Worm (Caenorhabditis elegans) whole organism, young adult: Measurements from ENCODE around the gene polg-1.
A peak's percentile ranks its signal among the peaks of the same experiment; 100 is the strongest.
"Not testable (repeated sequence)": the region's sequence is repeated elsewhere in the genome, so short reads cannot be mapped to it uniquely, and the experiment has no call there.

Experiments used
- B0035.1 ChIP-seq: sonication (generic microtip); optimal IDR thresholded peaks from 2 replicates; lab custom pipeline; 2016; ENCODE audit warnings: missing genetic modification characterization, mild to moderate bottlenecking, missing compliant biosample characterization, missing genotype, missing genetic modification reagents
- F22D6.2 ChIP-seq: sonication (generic microtip); optimal IDR thresholded peaks from 2 replicates; lab custom pipeline; 2016; ENCODE audit warnings: mild to moderate bottlenecking, missing genetic modification characterization, missing compliant biosample characterization
- F33H1.4 ChIP-seq: fragments of 200-800 bp; sonication (Bioruptor generic); IDR thresholded peaks from 2 replicates; pipeline ENCODE4 v1.3.6; 2022; ENCODE audit warnings: missing genetic modification reagents, missing genetic modification characterization, missing compliant biosample characterization
- F55B11.4 ChIP-seq: sonication (generic microtip); optimal IDR thresholded peaks from 2 replicates; lab custom pipeline; 2016; ENCODE audit warnings: missing compliant biosample characterization, missing genetic modification characterization, borderline replicate concordance; ENCODE audit not compliant: insufficient read depth
- T07F8.4 ChIP-seq: sonication (generic microtip); optimal IDR thresholded peaks from 2 replicates; lab custom pipeline; 2016; ENCODE audit warnings: mild to moderate bottlenecking, missing genetic modification characterization, moderate library complexity, missing compliant biosample characterization
- Y79H2A.3 ChIP-seq: fragments of 200-800 bp; sonication (Bioruptor generic); conservative IDR thresholded peaks from 2 replicates; pipeline ENCODE4 v1.3.6; 2022; ENCODE audit warnings: missing genetic modification reagents, missing genetic modification characterization, missing compliant biosample characterization
- atf-7 ChIP-seq: sonication (generic microtip); optimal IDR thresholded peaks from 2 replicates; lab custom pipeline; 2017; ENCODE audit warnings: mild to moderate bottlenecking, missing genetic modification characterization, missing compliant biosample characterization
- attf-3 ChIP-seq: fragments of 200-800 bp; sonication (Bioruptor generic); conservative IDR thresholded peaks from 2 replicates; pipeline ENCODE4 v1.3.6; 2022; ENCODE audit warnings: missing genetic modification reagents, missing genetic modification characterization, missing compliant biosample characterization
- bed-2 ChIP-seq: fragments of 200-800 bp; sonication (Bioruptor generic); IDR thresholded peaks from 2 replicates; pipeline ENCODE4 v1.3.6; 2022; ENCODE audit warnings: missing genetic modification reagents, missing genetic modification characterization, missing compliant biosample characterization
- ceh-40 ChIP-seq: fragments of 200-800 bp; sonication (Bioruptor generic); IDR thresholded peaks from 2 replicates; pipeline ENCODE4 v1.3.6; 2022; ENCODE audit warnings: missing genetic modification characterization, missing compliant biosample characterization
- ceh-79 ChIP-seq: sonication (generic microtip); optimal IDR thresholded peaks from 2 replicates; lab custom pipeline; 2017; ENCODE audit warnings: mild to moderate bottlenecking, missing genetic modification characterization, missing compliant biosample characterization
- dpl-1 ChIP-seq: fragments of 150-350 bp; optimal IDR thresholded peaks from 2 replicates; lab custom pipeline; 2014; ENCODE audit warnings: missing biosample characterization, missing genetic modification reagents, missing genetic modification characterization
- efl-1 ChIP-seq: fragments of 150-350 bp; optimal IDR thresholded peaks from 2 replicates; lab custom pipeline; 2014; ENCODE audit warnings: missing biosample characterization, missing genetic modification reagents, missing genetic modification characterization
- egl-44 ChIP-seq: fragments of 200-800 bp; sonication (Bioruptor generic); IDR thresholded peaks from 2 replicates; pipeline ENCODE4 v1.3.6; 2022; ENCODE audit warnings: missing genetic modification reagents, missing genetic modification characterization, missing compliant biosample characterization
- him-1 ChIP-seq: sonication (generic microtip); optimal IDR thresholded peaks from 2 replicates; lab custom pipeline; 2016; ENCODE audit warnings: missing genotype, missing genetic modification reagents, missing genetic modification characterization, missing compliant biosample characterization
- hlh-26 ChIP-seq: fragments of 200-800 bp; sonication (Bioruptor generic); conservative IDR thresholded peaks from 2 replicates; pipeline ENCODE4 v1.3.6; 2022; ENCODE audit warnings: missing genetic modification reagents, missing genetic modification characterization, missing compliant biosample characterization
- hmg-1.2 ChIP-seq: fragments of 200-800 bp; sonication (Bioruptor generic); IDR thresholded peaks from 2 replicates; pipeline ENCODE4 v1.3.6; 2022; ENCODE audit warnings: missing genetic modification reagents, missing genetic modification characterization, missing compliant biosample characterization
- madf-6 ChIP-seq: fragments of 200-800 bp; sonication (Bioruptor generic); IDR thresholded peaks from 2 replicates; pipeline ENCODE4 v1.3.6; 2022; ENCODE audit warnings: missing genetic modification reagents, missing genetic modification characterization, missing compliant biosample characterization
- madf-8 ChIP-seq: fragments of 200-800 bp; sonication (Bioruptor generic); conservative IDR thresholded peaks from 2 replicates; pipeline ENCODE4 v1.3.6; 2022; ENCODE audit warnings: missing genetic modification reagents, missing genetic modification characterization, missing compliant biosample characterization
- mxl-1 ChIP-seq: sonication (generic microtip); optimal IDR thresholded peaks from 2 replicates; lab custom pipeline; 2016; ENCODE audit warnings: missing genetic modification characterization, missing compliant biosample characterization
- nhr-27 ChIP-seq: fragments of 200-800 bp; sonication (Bioruptor generic); optimal IDR thresholded peaks from 2 replicates; lab custom pipeline; 2018; ENCODE audit warnings: mild to moderate bottlenecking, missing genetic modification characterization, moderate library complexity, missing compliant biosample characterization
- nhr-80 ChIP-seq: sonication (generic microtip); optimal IDR thresholded peaks from 2 replicates; lab custom pipeline; 2016; ENCODE audit warnings: missing genetic modification characterization, missing compliant biosample characterization
- pbrm-1 ChIP-seq: fragments of 200-800 bp; sonication (Bioruptor generic); IDR thresholded peaks from 2 replicates; pipeline ENCODE4 v1.3.6; 2022; ENCODE audit warnings: missing genetic modification reagents, missing genetic modification characterization, missing compliant biosample characterization
- repo-1 ChIP-seq: sonication (generic microtip); optimal IDR thresholded peaks from 2 replicates; lab custom pipeline; 2017; ENCODE audit warnings: mild to moderate bottlenecking, missing genetic modification characterization, missing compliant biosample characterization
- sdz-38 ChIP-seq: sonication (generic microtip); optimal IDR thresholded peaks from 2 replicates; lab custom pipeline; 2016; ENCODE audit warnings: missing genotype, missing genetic modification characterization, missing compliant biosample characterization
- sea-2 ChIP-seq: fragments of 200-800 bp; sonication (Bioruptor generic); IDR thresholded peaks from 2 replicates; pipeline ENCODE4 v1.3.6; 2022; ENCODE audit warnings: missing genetic modification characterization, missing compliant biosample characterization
- unc-130 ChIP-seq: sonication (generic microtip); optimal IDR thresholded peaks from 2 replicates; lab custom pipeline; 2016; ENCODE audit warnings: missing genetic modification reagents, missing genetic modification characterization, missing compliant biosample characterization

polg-1 gene

ce11 chrII:12162997-12163396 lies 36.8 kb downstream of the polg-1 start:
- TF ChIP-seq bed-2 (GFP tag; lab: Robert Waterston, UW): no peak
- no peak for TF ChIP-seq B0035.1 (tag; lab: Kevin White, UChicago)
- TF ChIP-seq F55B11.4 (tag; lab: Kevin White, UChicago): no peak
- TF ChIP-seq dpl-1 (GFP tag; lab: Kevin White, UChicago): no peak
- TF ChIP-seq unc-130 (GFP tag; lab: Kevin White, UChicago): no peak
- TF ChIP-seq him-1 (tag; lab: Kevin White, UChicago): no peak
- no peak for TF ChIP-seq madf-8
- TF ChIP-seq hmg-1.2: peak; percentile 93

DNA sequence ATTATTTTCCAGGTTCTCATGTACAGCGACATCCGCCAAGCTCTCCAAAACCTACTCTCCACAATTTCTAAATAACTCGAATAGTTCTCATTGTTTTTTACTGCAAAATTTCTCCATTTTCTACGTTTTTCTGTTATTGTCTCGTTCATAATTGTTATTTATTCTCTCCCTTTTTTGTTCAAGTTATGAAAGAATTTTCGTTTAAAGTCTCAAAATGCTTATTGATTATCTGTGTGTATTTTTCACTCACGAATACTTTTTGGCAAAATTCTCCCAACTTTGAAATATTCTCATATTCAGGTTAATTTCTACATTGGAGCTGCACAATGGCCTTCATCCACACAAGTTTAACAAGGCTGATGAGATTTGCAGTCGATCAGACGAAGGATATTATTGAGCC lies 45.6 kb downstream of the polg-1 start, which contains the start of gene Y57A10A.5:
Gene Y57A10A.5 (plus strand): TSS at position 301 of the 400 bp plus-strand sequence.
- not testable (repeated sequence) for TF ChIP-seq F22D6.2 (tag; lab: Kevin White, UChicago); nhr-27 (tag; lab: Kevin White, UChicago); hlh-26 (GFP tag; lab: Robert Waterston, UW)

DNA sequence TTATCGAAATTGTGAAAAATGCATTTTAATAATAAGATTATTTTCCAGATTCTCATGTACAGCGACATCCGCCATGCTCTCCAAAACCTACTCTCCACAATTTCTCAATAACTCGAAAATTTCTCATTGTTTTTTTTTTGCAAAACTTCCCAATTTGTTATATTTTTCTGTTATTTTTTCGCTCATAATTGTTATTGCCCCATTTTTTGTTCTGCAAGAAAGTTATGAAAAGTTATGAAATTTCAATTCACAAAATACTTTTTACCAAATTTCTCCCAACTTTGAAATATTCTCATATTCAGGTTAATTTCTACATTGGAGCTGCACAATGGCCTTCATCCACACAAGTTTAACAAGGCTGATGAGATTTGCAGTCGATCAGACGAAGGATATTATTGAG lies 48.1 kb downstream of the polg-1 start, which contains the start of gene Y57A10A.4:
Gene Y57A10A.4 (plus strand): TSS at position 301 of the 400 bp plus-strand sequence.
- TF ChIP-seq madf-6 (GFP tag; lab: Robert Waterston, UW): 0 out of 2 replicates have a peak, but pooled peaks have one; percentile 29
- peak; percentile 65; the same call in 1 of the 2 replicates for TF ChIP-seq Y79H2A.3

DNA sequence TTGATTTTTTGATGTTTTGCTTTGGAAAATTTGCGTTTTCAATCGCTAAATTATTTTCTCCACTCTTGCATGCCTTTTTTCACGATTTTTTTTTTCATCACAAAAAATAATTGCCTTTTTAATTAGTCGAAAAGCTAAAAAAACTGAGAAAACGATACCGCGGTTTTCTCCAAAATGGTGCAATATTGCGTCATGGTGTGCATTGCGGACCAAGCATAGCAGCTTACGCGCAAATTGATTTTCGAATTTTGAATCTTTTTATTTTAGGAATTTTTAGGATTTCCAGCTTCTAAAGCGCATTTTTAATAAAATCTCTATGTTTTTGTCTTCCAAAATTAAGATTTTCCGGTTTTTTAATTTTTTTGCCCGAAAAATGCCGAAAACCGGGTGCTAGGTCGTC lies 49.5 kb downstream of the polg-1 start:
- TF ChIP-seq madf-8 (0 out of 2 replicates have a peak, but pooled peaks have one; percentile 12), F33H1.4 (GFP tag; lab: Robert Waterston, UW) (0 out of 2 replicates have a peak, but pooled peaks have one; percentile 9), pbrm-1 (GFP tag; lab: Robert Waterston, UW) (no peak), madf-6 (GFP tag; lab: Robert Waterston, UW) (peak; percentile 38), efl-1 (GFP tag; lab: Kevin White, UChicago) (peak; percentile 10)

DNA sequence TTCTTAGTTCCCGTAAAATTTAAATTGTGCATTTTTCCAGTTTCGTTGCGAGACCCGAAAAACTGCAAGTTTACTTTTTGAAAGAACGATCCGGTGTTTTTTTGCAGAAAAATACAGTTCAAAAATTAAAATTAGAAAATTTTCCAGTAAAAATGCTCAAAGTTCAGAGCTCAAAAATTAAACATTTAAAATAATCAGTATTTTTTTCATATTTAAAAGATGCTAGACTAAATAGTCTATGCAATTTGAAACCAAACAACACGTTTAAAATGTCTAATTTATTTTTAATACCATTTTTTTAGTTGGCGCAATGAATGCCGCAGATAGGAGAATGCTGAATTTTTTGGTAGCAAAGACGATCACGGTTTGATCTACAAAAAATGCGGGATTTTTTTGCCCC lies 52.4 kb downstream of the polg-1 start, which contains the start of gene Y57A10A.2:
Gene Y57A10A.2 (plus strand): TSS at position 301 of the 400 bp plus-strand sequence.
- TF ChIP-seq F55B11.4 (tag; lab: Kevin White, UChicago) (no peak), sea-2 (GFP tag; lab: Robert Waterston, UW) (no peak)

DNA sequence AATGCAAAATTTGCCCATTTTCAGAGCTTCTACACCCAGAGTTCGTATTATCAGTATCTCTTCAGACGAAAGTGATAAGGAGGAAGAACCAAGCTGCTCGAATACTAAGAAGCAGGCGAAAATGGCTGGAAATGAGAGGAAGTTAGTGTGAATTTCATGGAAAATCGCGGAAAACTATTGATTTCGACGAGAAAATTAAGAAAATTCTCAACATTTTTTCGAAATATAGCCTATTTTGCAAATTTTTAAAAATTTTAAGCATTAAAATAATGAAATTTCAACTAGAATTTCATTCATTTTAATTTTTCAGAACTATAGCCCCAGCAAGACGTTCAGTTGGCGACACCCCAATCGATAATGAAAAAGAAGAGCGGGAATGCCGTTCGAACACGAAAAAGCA lies 56.2 kb downstream of the polg-1 start:
- TF ChIP-seq ceh-79 (tag; lab: Kevin White, UChicago): no peak
- TF ChIP-seq T07F8.4: no peak
- TF ChIP-seq sdz-38 (tag; lab: Kevin White, UChicago): no peak
- TF ChIP-seq nhr-80: no peak
- no peak for TF ChIP-seq hlh-26 (GFP tag; lab: Robert Waterston, UW)
- no peak for TF ChIP-seq egl-44 (GFP tag; lab: Robert Waterston, UW)
- no peak for TF ChIP-seq atf-7 (tag; lab: Kevin White, UChicago)
- no peak for TF ChIP-seq mxl-1 (tag; lab: Kevin White, UChicago)
- no peak for TF ChIP-seq ceh-40 (GFP tag; lab: Robert Waterston, UW)
- TF ChIP-seq attf-3 (GFP tag; lab: Robert Waterston, UW): no peak
- TF ChIP-seq repo-1 (tag; lab: Kevin White, UChicago): no peak
